Fruit fly (Drosophila melanogaster) Kc167 (cell line): Measurements from ENCODE around the gene CG17272.

Experiments
- psq ChIP-seq: fragments of >200 bp; optimal IDR thresholded peaks from 2 replicates; lab custom pipeline; 2017; ENCODE audit warnings: missing external identifiers
- ttk ChIP-seq: sonication (Bioruptor generic); optimal IDR thresholded peaks from 2 replicates; lab custom pipeline; 2017; ENCODE audit warnings: missing external identifiers

DNA sequence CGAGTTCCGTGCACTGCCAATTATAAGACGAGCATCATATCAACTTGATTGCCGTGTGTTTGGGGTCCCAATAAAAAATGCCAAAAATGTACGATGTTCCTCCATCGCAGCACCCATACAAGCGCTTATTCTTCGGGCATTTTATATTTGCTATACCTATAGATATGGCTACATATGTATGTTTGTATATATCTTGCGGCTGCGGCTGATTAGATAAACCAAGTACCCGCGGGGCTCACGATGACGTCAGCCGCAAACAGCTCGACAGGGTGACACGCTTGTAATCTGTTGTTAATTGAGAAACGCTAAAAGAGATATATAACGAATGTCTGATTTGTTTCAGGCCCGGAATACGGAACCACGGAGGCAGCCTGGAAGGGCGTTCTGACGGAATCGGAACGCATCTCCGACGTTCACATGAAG is 13.2 kb upstream of the CG17272 start:
- TF ChIP-seq psq (lab: Kevin White, UChicago) (no peak), ttk (lab: Kevin White, UChicago) (no peak)
